Worm (Caenorhabditis elegans): Measurements from ENCODE around the gene lido-12.

DNA sequence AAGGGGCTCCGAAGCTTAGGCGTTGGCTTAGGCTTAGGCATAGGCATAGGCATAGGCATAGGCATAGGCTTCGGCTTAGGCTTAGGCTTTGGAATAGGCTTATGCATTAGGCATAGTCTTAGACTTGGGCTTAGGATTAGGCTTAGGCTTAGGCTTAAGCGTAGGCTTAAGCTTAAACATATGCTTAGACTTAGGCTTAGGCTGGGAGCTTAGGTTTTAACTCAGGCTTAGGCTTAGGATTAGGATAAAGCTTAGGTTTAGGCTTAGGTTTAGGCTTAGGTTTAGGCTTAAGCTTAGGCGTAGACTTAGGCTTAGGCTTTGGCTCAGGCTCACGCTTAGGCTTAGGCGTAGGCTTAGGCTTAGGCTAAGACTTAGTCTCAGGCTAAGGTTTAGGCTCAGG is 15.5 kb upstream of the lido-12 start:
- no peak for TF ChIP-seq him-1 (tag; optimal IDR thresholded peaks at IDR 0.05)
- TF ChIP-seq W03F9.2 (tag; optimal IDR thresholded peaks at IDR 0.05), result no peak
